Fruit fly (Drosophila melanogaster) Kc167 (cell line): Measurements from ENCODE around the gene CG13408.

Experiments
- Myc ChIP-seq: fragments of >200 bp; optimal IDR thresholded peaks from 2 replicates; lab custom pipeline; 2017; ENCODE audit warnings: missing external identifiers
- h ChIP-seq: fragments of >200 bp; optimal IDR thresholded peaks from 3 replicates; lab custom pipeline; 2018; ENCODE audit warnings: missing external identifiers
- insv ChIP-seq: fragments of >200 bp; optimal IDR thresholded peaks from 3 replicates; lab custom pipeline; 2018; ENCODE audit warnings: missing external identifiers
- psq ChIP-seq: fragments of >200 bp; optimal IDR thresholded peaks from 2 replicates; lab custom pipeline; 2017; ENCODE audit warnings: missing external identifiers

DNA sequence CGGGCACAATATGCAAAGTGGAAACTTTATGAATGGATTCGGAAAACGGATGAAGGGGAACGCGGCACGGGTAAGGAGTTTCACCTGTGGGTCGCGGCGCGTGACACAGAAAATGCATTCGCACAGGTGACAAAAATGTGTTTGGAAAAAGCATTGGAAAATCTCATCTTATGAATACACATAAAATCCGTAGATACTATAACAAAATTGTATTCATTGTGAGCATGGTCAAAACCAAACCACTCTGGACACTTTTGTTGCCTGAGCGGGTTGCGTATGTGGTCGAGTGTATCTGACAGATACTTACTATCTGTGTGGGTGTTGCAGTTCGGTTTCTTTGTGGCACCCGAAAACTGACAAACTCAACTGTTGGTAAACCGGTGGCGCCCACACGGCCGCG lies 40.7 kb upstream of the CG13408 start:
- no peak for TF ChIP-seq psq (lab: Kevin White, UChicago)
- TF ChIP-seq h (lab: Kevin White, UChicago) = no peak
- no peak for TF ChIP-seq insv (lab: Kevin White, UChicago)
- TF ChIP-seq Myc (lab: Kevin White, UChicago) = no peak
